Worm (Caenorhabditis elegans) whole organism, L1 larva: Measurements from ENCODE around the gene prmn-1.

Experiments used
- ceh-82 ChIP-seq, 3 experiments: fragments of 150-350 bp in 1 of 3; sonication (generic microtip) in 2 of 3; optimal IDR thresholded peaks; 2 replicates each; lab custom pipeline; 2014 to 2017; ENCODE audit warnings: missing biosample characterization in 3 of 3, missing genetic modification characterization in 3 of 3
- elt-2 ChIP-seq: sonication (generic microtip); optimal IDR thresholded peaks from 2 replicates; lab custom pipeline; 2016; ENCODE audit warnings: missing genetic modification characterization, mild to moderate bottlenecking, inconsistent platforms, missing compliant biosample characterization, missing genetic modification reagents
- isw-1 ChIP-seq: fragments of 200-800 bp; sonication (Bioruptor generic); IDR thresholded peaks from 2 replicates; pipeline ENCODE4 v1.3.6; 2022; ENCODE audit warnings: missing genetic modification characterization, missing compliant biosample characterization
- lin-15B ChIP-seq: fragments of 150-350 bp; sonication (generic microtip); optimal IDR thresholded peaks from 3 replicates; lab custom pipeline; 2014; ENCODE audit warnings: missing biosample characterization, missing genetic modification characterization
- nhr-11 ChIP-seq: fragments of 150-350 bp; optimal IDR thresholded peaks from 2 replicates; lab custom pipeline; 2014; ENCODE audit warnings: missing biosample characterization, missing genetic modification characterization
- nhr-237 ChIP-seq: fragments of 150-350 bp; optimal IDR thresholded peaks from 2 replicates; lab custom pipeline; 2014; ENCODE audit warnings: missing biosample characterization, missing genetic modification characterization
- nhr-90 ChIP-seq: sonication (generic microtip); optimal IDR thresholded peaks from 2 replicates; lab custom pipeline; 2016; ENCODE audit warnings: mild to moderate bottlenecking, missing genetic modification characterization, missing compliant biosample characterization; ENCODE audit not compliant: poor library complexity
- snpc-4 ChIP-seq: fragments of 150-350 bp; optimal IDR thresholded peaks from 2 replicates; lab custom pipeline; 2014; ENCODE audit warnings: missing biosample characterization, missing genetic modification characterization
- tlp-1 ChIP-seq: fragments of 150-350 bp; optimal IDR thresholded peaks from 2 replicates; lab custom pipeline; 2014; ENCODE audit warnings: missing biosample characterization, missing genetic modification characterization
- unc-62 ChIP-seq: fragments of 150-350 bp; optimal IDR thresholded peaks from 2 replicates; lab custom pipeline; 2014; ENCODE audit warnings: missing biosample characterization, missing genetic modification reagents, missing genetic modification characterization
- unc-86 ChIP-seq: sonication (generic microtip); optimal IDR thresholded peaks from 2 replicates; lab custom pipeline; 2016; ENCODE audit warnings: missing genetic modification characterization, missing compliant biosample characterization
- zag-1 ChIP-seq: fragments of 150-350 bp; optimal IDR thresholded peaks from 2 replicates; lab custom pipeline; 2014; ENCODE audit warnings: missing biosample characterization, missing genetic modification characterization
- ztf-4 ChIP-seq: fragments of 150-350 bp; optimal IDR thresholded peaks from 2 replicates; lab custom pipeline; 2014; ENCODE audit warnings: missing biosample characterization, missing genetic modification characterization

DNA sequence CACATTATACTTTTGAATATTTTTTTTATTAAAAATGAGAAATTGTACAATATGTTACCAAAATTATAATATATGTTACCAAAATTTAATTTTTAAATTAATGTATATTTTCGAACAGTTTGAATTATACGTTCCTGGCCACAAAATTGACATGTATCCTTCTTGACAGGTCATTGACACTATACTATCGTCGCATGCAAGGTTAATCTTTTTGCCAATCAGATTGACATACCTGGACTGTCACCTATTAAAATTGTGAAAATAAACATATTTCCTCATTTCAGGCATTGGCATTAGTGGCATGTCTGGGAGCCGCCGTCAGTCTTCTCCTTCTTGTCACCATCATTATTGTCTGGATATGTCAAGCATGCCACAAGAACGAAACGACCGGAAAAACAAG is 14.8 kb upstream of the prmn-1 start:
- no peak for TF ChIP-seq ceh-82 (tag; optimal IDR thresholded peaks at IDR 0.05; lab: Kevin White, UChicago)
- TF ChIP-seq unc-86 (tag; lab: Kevin White, UChicago) = no peak
- TF ChIP-seq nhr-237 (tag; lab: Kevin White, UChicago) = no peak
- TF ChIP-seq elt-2 (tag; lab: Kevin White, UChicago) = no peak
- TF ChIP-seq tlp-1 = no peak
- TF ChIP-seq nhr-90 = no peak
- TF ChIP-seq isw-1 = no peak
- TF ChIP-seq unc-62 (GFP tag; lab: Kevin White, UChicago) = no peak
- no peak for TF ChIP-seq snpc-4 (tag; lab: Kevin White, UChicago)
- TF ChIP-seq lin-15B (tag; lab: Kevin White, UChicago) = no peak
- TF ChIP-seq zag-1 = no peak
- no peak for TF ChIP-seq ztf-4 (tag; lab: Kevin White, UChicago)
- TF ChIP-seq nhr-11 (tag; lab: Kevin White, UChicago) = no peak
